Worm (Caenorhabditis elegans) whole organism, young adult: ENCODE measurements around the gene C48B4.3.
"Not testable (repeated sequence)": the region's sequence is repeated elsewhere in the genome, so short reads cannot be mapped to it uniquely, and the experiment has no call there.

Experiments
- F37B4.10 ChIP-seq: fragments of 200-800 bp; sonication (Bioruptor generic); IDR thresholded peaks from 2 replicates; pipeline ENCODE4 v1.3.6; 2022; ENCODE audit warnings: missing genetic modification characterization, missing compliant biosample characterization
- ceh-58 ChIP-seq: fragments of 200-800 bp; sonication (Bioruptor generic); IDR thresholded peaks from 2 replicates; pipeline ENCODE4 v1.3.6; 2022; ENCODE audit warnings: missing genetic modification characterization, missing compliant biosample characterization
- egl-44 ChIP-seq: fragments of 200-800 bp; sonication (Bioruptor generic); IDR thresholded peaks from 2 replicates; pipeline ENCODE4 v1.3.6; 2022; ENCODE audit warnings: missing genetic modification reagents, missing genetic modification characterization, missing compliant biosample characterization
- lin-35 ChIP-seq, 3 experiments: fragments of 150-350 bp in 2 of 3; sonication (generic microtip) in 1 of 3; optimal IDR thresholded peaks; 2 replicates each; lab custom pipeline; 2014 to 2018; ENCODE audit warnings: missing biosample characterization in 3 of 3, missing genetic modification characterization in 3 of 3, missing genetic modification reagents in 3 of 3
- lin-40 ChIP-seq: sonication (generic microtip); optimal IDR thresholded peaks from 2 replicates; lab custom pipeline; 2016; ENCODE audit warnings: missing genetic modification characterization, mild to moderate bottlenecking, missing compliant biosample characterization, missing genotype, missing genetic modification reagents
- lsl-1 ChIP-seq: fragments of 200-800 bp; sonication (Bioruptor generic); optimal IDR thresholded peaks from 2 replicates; lab custom pipeline; 2018; ENCODE audit warnings: mild to moderate bottlenecking, missing genetic modification characterization, moderate library complexity, missing compliant biosample characterization
- mel-28 ChIP-seq: sonication (generic microtip); optimal IDR thresholded peaks from 2 replicates; lab custom pipeline; 2016; ENCODE audit warnings: borderline replicate concordance, mild to moderate bottlenecking, missing genetic modification characterization, missing compliant biosample characterization
- pha-4 ChIP-seq: fragments of 150-350 bp; sonication (generic microtip); optimal IDR thresholded peaks from 2 replicates; lab custom pipeline; 2014; ENCODE audit warnings: missing biosample characterization, missing genetic modification reagents, missing genetic modification characterization

- not testable (repeated sequence) for TF ChIP-seq mel-28 (tag; lab: Kevin White, UChicago); pha-4 (tag; lab: Kevin White, UChicago); F37B4.10 (GFP tag; lab: Robert Waterston, UW); ceh-58 (GFP tag; lab: Robert Waterston, UW); lsl-1 (GFP tag; lab: Kevin White, UChicago); lin-35 (GFP tag; optimal IDR thresholded peaks at IDR 0.05; lab: Kevin White, UChicago); lin-40; egl-44 (GFP tag; lab: Robert Waterston, UW)
Measured at ce11 chrIII:9534193-9534592, 48.0 kb downstream of the C48B4.3 start.
